Fruit fly (Drosophila melanogaster) S2 (cell line): Measurements from ENCODE around the gene CG17732.

Source experiments
- CG8478 ChIP-seq: fragments of >200 bp; optimal IDR thresholded peaks from 2 replicates; lab custom pipeline; 2018
- CTCF ChIP-seq, 2 experiments: fragments of >200 bp; optimal IDR thresholded peaks; 2 replicates each; lab custom pipeline; 2018

- TF ChIP-seq CTCF (optimal IDR thresholded peaks at IDR 0.05; lab: Kevin White, UChicago), result no peak
- TF ChIP-seq CG8478 (lab: Kevin White, UChicago), result no peak
Observed at dm6 chr3L:19940349-19940748, 41.1 kb upstream of the CG17732 start.
